Fruit fly (Drosophila melanogaster) whole organism, embryonic: ENCODE measurements around the gene Gcna.

Experiments
- Adf1 ChIP-seq: fragments of 200-800 bp; sonication (Bioruptor generic); IDR thresholded peaks from 2 replicates; pipeline ENCODE4 v1.3.6; 2022; ENCODE audit warnings: missing biosample characterization, missing genetic modification characterization
- C15 ChIP-seq: fragments of 200-800 bp; sonication (Bioruptor generic); IDR thresholded peaks from 3 replicates; pipeline ENCODE4 v1.3.6; 2022; ENCODE audit warnings: missing biosample characterization, missing genetic modification characterization
- CG10267 ChIP-seq: fragments of 200-800 bp; sonication (Bioruptor generic); optimal IDR thresholded peaks from 2 replicates; lab custom pipeline; 2018; ENCODE audit warnings: missing biosample characterization, mild to moderate bottlenecking, missing genetic modification characterization, moderate library complexity
- CG10462 ChIP-seq: fragments of 200-800 bp; sonication (Bioruptor generic); optimal IDR thresholded peaks from 2 replicates; lab custom pipeline; 2016; ENCODE audit warnings: missing biosample characterization, missing genetic modification characterization
- CG11398 ChIP-seq: fragments of 200-800 bp; sonication (Bioruptor generic); optimal IDR thresholded peaks from 2 replicates; lab custom pipeline; 2016; ENCODE audit warnings: missing biosample characterization, missing genetic modification characterization
- CG11504 ChIP-seq: fragments of 200-800 bp; sonication (Bioruptor generic); optimal IDR thresholded peaks from 3 replicates; lab custom pipeline; 2019; ENCODE audit warnings: missing biosample characterization, mild to moderate bottlenecking, missing genetic modification characterization, moderate library complexity
- CG11696 ChIP-seq: fragments of 200-800 bp; sonication (Bioruptor generic); IDR thresholded peaks from 2 replicates; pipeline ENCODE4 v1.3.6; 2022; ENCODE audit warnings: missing biosample characterization, missing genetic modification characterization
- CG12769 ChIP-seq: fragments of 200-800 bp; sonication (Bioruptor generic); optimal IDR thresholded peaks from 2 replicates; lab custom pipeline; 2019; ENCODE audit warnings: missing biosample characterization, mild to moderate bottlenecking, missing genetic modification characterization, moderate library complexity
- CG13287 ChIP-seq: fragments of 200-800 bp; sonication (Bioruptor generic); IDR thresholded peaks from 2 replicates; pipeline ENCODE4 v1.3.6; 2022; ENCODE audit warnings: missing biosample characterization, missing genetic modification characterization; ENCODE audit not compliant: partially characterized antibody
- CG13624 ChIP-seq: fragments of 200-800 bp; sonication (Bioruptor generic); optimal IDR thresholded peaks from 2 replicates; lab custom pipeline; 2016; ENCODE audit warnings: missing biosample characterization, missing genetic modification characterization
- CG14014 ChIP-seq: fragments of 200-800 bp; sonication (Bioruptor generic); IDR thresholded peaks from 2 replicates; pipeline ENCODE4 v1.3.6; 2022; ENCODE audit warnings: missing biosample characterization, missing genetic modification characterization
- CG14710 ChIP-seq: fragments of 200-800 bp; sonication (Bioruptor generic); optimal IDR thresholded peaks from 3 replicates; lab custom pipeline; 2019; ENCODE audit warnings: missing biosample characterization, mild to moderate bottlenecking, missing genetic modification characterization, moderate library complexity
- CG17612 ChIP-seq: fragments of 200-800 bp; sonication (Bioruptor generic); IDR thresholded peaks from 2 replicates; pipeline ENCODE4 v1.3.6; 2022; ENCODE audit warnings: missing biosample characterization, missing genetic modification characterization
- CG17829 ChIP-seq: fragments of 200-800 bp; optimal IDR thresholded peaks from 2 replicates; lab custom pipeline; 2019; ENCODE audit warnings: missing biosample characterization, mild to moderate bottlenecking, missing genetic modification characterization, moderate library complexity
- CG1832 ChIP-seq: fragments of 200-800 bp; sonication (Bioruptor generic); optimal IDR thresholded peaks from 2 replicates; lab custom pipeline; 2017; ENCODE audit warnings: missing biosample characterization, mild to moderate bottlenecking, missing genetic modification characterization, inconsistent platforms
- CG2875 ChIP-seq: fragments of 200-800 bp; sonication (Bioruptor generic); optimal IDR thresholded peaks from 2 replicates; lab custom pipeline; 2017; ENCODE audit warnings: missing biosample characterization, mild to moderate bottlenecking, missing genetic modification characterization, missing genetic modification reagents
- CG2889 ChIP-seq: fragments of 200-800 bp; sonication (Bioruptor generic); IDR thresholded peaks from 3 replicates; pipeline ENCODE4 v1.3.6; 2022; ENCODE audit warnings: missing biosample characterization, missing genetic modification characterization
- CG31365 ChIP-seq: fragments of 200-800 bp; sonication (Bioruptor generic); optimal IDR thresholded peaks from 2 replicates; lab custom pipeline; 2018; ENCODE audit warnings: missing biosample characterization, mild to moderate bottlenecking, missing genetic modification characterization
- CG34224 ChIP-seq: fragments of 200-800 bp; sonication (Bioruptor generic); IDR thresholded peaks from 3 replicates; pipeline ENCODE4 v1.3.6; 2022; ENCODE audit warnings: missing biosample characterization, missing genetic modification characterization; ENCODE audit not compliant: partially characterized antibody
- CG7271 ChIP-seq: fragments of 200-800 bp; sonication (Bioruptor generic); optimal IDR thresholded peaks from 2 replicates; lab custom pipeline; 2018; ENCODE audit warnings: missing biosample characterization, mild to moderate bottlenecking, missing genetic modification characterization, moderate library complexity
- CG7987 ChIP-seq: fragments of 200-800 bp; sonication (Bioruptor generic); optimal IDR thresholded peaks from 2 replicates; lab custom pipeline; 2018; ENCODE audit warnings: missing biosample characterization, mild to moderate bottlenecking, missing genetic modification characterization, moderate library complexity
- CG9437 ChIP-seq: fragments of 200-800 bp; sonication (Bioruptor generic); optimal IDR thresholded peaks from 2 replicates; lab custom pipeline; 2018; ENCODE audit warnings: missing biosample characterization, mild to moderate bottlenecking, missing genetic modification characterization
- CG9817 ChIP-seq: fragments of 200-800 bp; sonication (Bioruptor generic); optimal IDR thresholded peaks from 2 replicates; lab custom pipeline; 2018; ENCODE audit warnings: missing biosample characterization, mild to moderate bottlenecking, missing genetic modification characterization, moderate library complexity
- Camta ChIP-seq: fragments of 200-800 bp; sonication (Bioruptor generic); optimal IDR thresholded peaks from 2 replicates; lab custom pipeline; 2016; ENCODE audit warnings: missing biosample characterization, missing genetic modification characterization
- Eip74EF ChIP-seq, 2 experiments: fragments of 200-800 bp in 1 of 2; fragments of >200 bp in 1 of 2; sonication (Bioruptor generic) in 1 of 2; optimal IDR thresholded peaks; 2 replicates each; lab custom pipeline; 2017 to 2019; ENCODE audit warnings: missing biosample characterization in 2 of 2, missing genetic modification characterization in 2 of 2, mild to moderate bottlenecking in 1 of 2, moderate library complexity in 1 of 2
- Fer3 ChIP-seq: fragments of 200-800 bp; sonication (Bioruptor generic); optimal IDR thresholded peaks from 2 replicates; lab custom pipeline; 2018; ENCODE audit warnings: missing biosample characterization, mild to moderate bottlenecking, missing genetic modification characterization, moderate library complexity
- Gsc ChIP-seq: fragments of 200-800 bp; sonication (Bioruptor generic); IDR thresholded peaks from 2 replicates; pipeline ENCODE4 v1.3.6; 2022; ENCODE audit warnings: missing biosample characterization, missing genetic modification characterization
- HmgD ChIP-seq: fragments of 200-800 bp; sonication (Bioruptor generic); optimal IDR thresholded peaks from 3 replicates; lab custom pipeline; 2016; ENCODE audit warnings: missing biosample characterization, missing genetic modification characterization
- Hsf ChIP-seq: fragments of 200-800 bp; sonication (Bioruptor generic); optimal IDR thresholded peaks from 3 replicates; lab custom pipeline; 2016; ENCODE audit warnings: missing biosample characterization, missing genetic modification characterization
- Med ChIP-seq: fragments of 200-800 bp; sonication (Bioruptor generic); peaks from one replicate; lab custom pipeline; 2016; ENCODE audit warnings: missing biosample characterization, missing genetic modification characterization, mild to moderate bottlenecking, inconsistent platforms, moderate library complexity
- Myb ChIP-seq: fragments of 200-800 bp; sonication (Bioruptor generic); optimal IDR thresholded peaks from 2 replicates; lab custom pipeline; 2016; ENCODE audit warnings: missing biosample characterization, missing genetic modification characterization
- NFAT ChIP-seq: fragments of 200-800 bp; sonication (Bioruptor generic); IDR thresholded peaks from 2 replicates; pipeline ENCODE4 v1.3.6; 2022; ENCODE audit warnings: missing biosample characterization, missing genetic modification characterization
- ap ChIP-seq: fragments of 200-800 bp; sonication (Bioruptor generic); IDR thresholded peaks from 2 replicates; pipeline ENCODE4 v1.3.6; 2022; ENCODE audit warnings: missing biosample characterization, missing genetic modification characterization
- cad ChIP-seq: fragments of >200 bp; optimal IDR thresholded peaks from 2 replicates; lab custom pipeline; 2017; ENCODE audit warnings: missing biosample characterization, missing genetic modification characterization
- cg ChIP-seq: fragments of 200-800 bp; sonication (Bioruptor generic); optimal IDR thresholded peaks from 3 replicates; lab custom pipeline; 2019; ENCODE audit warnings: missing biosample characterization, mild to moderate bottlenecking, missing genetic modification characterization, moderate library complexity
- chinmo ChIP-seq: fragments of 200-800 bp; sonication (Bioruptor generic); IDR thresholded peaks from 4 replicates; pipeline ENCODE4 v1.3.6; 2022; ENCODE audit warnings: missing biosample characterization, missing genetic modification characterization; ENCODE audit not compliant: partially characterized antibody
- corto ChIP-seq: fragments of 200-800 bp; sonication (Bioruptor generic); optimal IDR thresholded peaks from 2 replicates; lab custom pipeline; 2016; ENCODE audit warnings: missing biosample characterization, mild to moderate bottlenecking, missing genetic modification characterization, moderate library complexity
- da ChIP-seq: fragments of 200-800 bp; sonication (Bioruptor generic); optimal IDR thresholded peaks from 2 replicates; lab custom pipeline; 2016; ENCODE audit warnings: missing biosample characterization, missing genetic modification characterization
- ewg ChIP-seq: fragments of 200-800 bp; sonication (Bioruptor generic); optimal IDR thresholded peaks from 3 replicates; lab custom pipeline; 2017; ENCODE audit warnings: mild to moderate bottlenecking, missing biosample characterization, missing genetic modification reagents, missing genetic modification characterization
- grn ChIP-seq: fragments of 200-800 bp; sonication (Bioruptor generic); optimal IDR thresholded peaks from 3 replicates; lab custom pipeline; 2017; ENCODE audit warnings: missing biosample characterization, missing genetic modification characterization
- gro ChIP-seq: fragments of 200-800 bp; sonication (Bioruptor generic); optimal IDR thresholded peaks from 2 replicates; lab custom pipeline; 2016; ENCODE audit warnings: missing biosample characterization, missing genetic modification characterization
- lola ChIP-seq, 3 experiments: fragments of >200 bp in 2 of 3; fragments of 200-800 bp in 1 of 3; sonication (Bioruptor generic) in 1 of 3; optimal IDR thresholded peaks; 2 replicates each; lab custom pipeline; 2017 to 2019; ENCODE audit warnings: missing biosample characterization in 3 of 3, missing genetic modification characterization in 3 of 3, mild to moderate bottlenecking in 1 of 3, moderate library complexity in 1 of 3
- nmo ChIP-seq: fragments of 200-800 bp; sonication (Bioruptor generic); optimal IDR thresholded peaks from 2 replicates; lab custom pipeline; 2018; ENCODE audit warnings: missing biosample characterization, mild to moderate bottlenecking, missing genetic modification characterization, moderate library complexity
- onecut ChIP-seq: fragments of 200-800 bp; sonication (Bioruptor generic); IDR thresholded peaks from 2 replicates; pipeline ENCODE4 v1.3.6; 2022; ENCODE audit warnings: missing biosample characterization, missing genetic modification characterization
- pb ChIP-seq: fragments of 200-800 bp; sonication (Bioruptor generic); optimal IDR thresholded peaks from 3 replicates; lab custom pipeline; 2016; ENCODE audit warnings: missing biosample characterization, missing genetic modification characterization
- pfk ChIP-seq: fragments of 200-800 bp; sonication (Bioruptor generic); optimal IDR thresholded peaks from 2 replicates; lab custom pipeline; 2018; ENCODE audit warnings: missing biosample characterization, mild to moderate bottlenecking, missing genetic modification characterization, moderate library complexity
- sd ChIP-seq: fragments of 200-800 bp; sonication (Bioruptor generic); optimal IDR thresholded peaks from 3 replicates; lab custom pipeline; 2018; ENCODE audit warnings: missing biosample characterization, mild to moderate bottlenecking, missing genetic modification characterization, moderate library complexity
- sim ChIP-seq: fragments of 200-800 bp; sonication (Bioruptor generic); IDR thresholded peaks from 2 replicates; pipeline ENCODE4 v1.3.6; 2022; ENCODE audit warnings: missing biosample characterization, missing genetic modification characterization
- slp2 ChIP-seq: fragments of 200-800 bp; sonication (Bioruptor generic); optimal IDR thresholded peaks from 2 replicates; lab custom pipeline; 2016; ENCODE audit warnings: missing biosample characterization, missing genetic modification characterization
- toy ChIP-seq: fragments of 200-800 bp; sonication (Bioruptor generic); IDR thresholded peaks from 2 replicates; pipeline ENCODE4 v1.3.6; 2022; ENCODE audit warnings: missing biosample characterization, missing genetic modification characterization

Gcna gene

dm6 chrX:1899445-1900085, 33.9 kb upstream of the Gcna start (continued):
- no peak for TF ChIP-seq pfk (GFP tag; lab: Kevin White, UChicago)
- no peak for TF ChIP-seq nmo (GFP tag; lab: Kevin White, UChicago)
- TF ChIP-seq sim: no peak
- no peak for TF ChIP-seq Fer3
- TF ChIP-seq CG14014 (GFP tag; lab: Robert Waterston, UW): no peak
- no peak for TF ChIP-seq da
- TF ChIP-seq Camta (GFP tag; lab: Kevin White, UChicago): no peak
- peak; percentile 37 for TF ChIP-seq CG17829
- peak; percentile 74 for TF ChIP-seq Med (GFP tag; lab: Kevin White, UChicago)
- peak; percentile 81 for TF ChIP-seq CG12769 (tag; lab: Kevin White, UChicago)
- TF ChIP-seq chinmo (GFP tag; lab: Robert Waterston, UW): 0 out of 4 replicates have a peak, but pooled peaks have one; percentile 60
- no peak for TF ChIP-seq CG10267
- TF ChIP-seq Gsc (GFP tag; lab: Robert Waterston, UW): no peak
- TF ChIP-seq HmgD: peak; percentile 1
- TF ChIP-seq cad (GFP tag; lab: Kevin White, UChicago): no peak
- TF ChIP-seq CG11504: no peak
- no peak for TF ChIP-seq CG2889 (GFP tag; lab: Robert Waterston, UW)
- no peak for TF ChIP-seq onecut (GFP tag; lab: Robert Waterston, UW)
- no peak for TF ChIP-seq Eip74EF (GFP tag; optimal IDR thresholded peaks at IDR 0.05; lab: Kevin White, UChicago)
- TF ChIP-seq cg (GFP tag; lab: Kevin White, UChicago): peak; percentile 88
- TF ChIP-seq CG17612: no peak
- TF ChIP-seq CG7271 (tag; lab: Kevin White, UChicago): no peak
- no peak for TF ChIP-seq lola (GFP tag; optimal IDR thresholded peaks at IDR 0.05; lab: Kevin White, UChicago)
- no peak for TF ChIP-seq C15 (GFP tag; lab: Robert Waterston, UW)
- peak; percentile 30 for TF ChIP-seq CG1832 (GFP tag; lab: Kevin White, UChicago)
- TF ChIP-seq CG9817: no peak
- no peak for TF ChIP-seq corto
- no peak for TF ChIP-seq CG14710
- 0 out of 2 replicates have a peak, but pooled peaks have one; percentile 12 for TF ChIP-seq Adf1
- TF ChIP-seq CG2875 (GFP tag; lab: Kevin White, UChicago): no peak
- no peak for TF ChIP-seq CG11696 (GFP tag; lab: Robert Waterston, UW)
- no peak for TF ChIP-seq toy
- TF ChIP-seq sd (tag; lab: Kevin White, UChicago): peak; percentile 97
- no peak for TF ChIP-seq CG34224 (GFP tag; lab: Robert Waterston, UW)
- TF ChIP-seq CG13287 (GFP tag; lab: Robert Waterston, UW): no peak; the same call in 1 of the 2 replicates
- no peak for TF ChIP-seq CG9437 (GFP tag; lab: Kevin White, UChicago)
- no peak for TF ChIP-seq CG7987 (GFP tag; lab: Kevin White, UChicago)
- TF ChIP-seq CG13624 (GFP tag; lab: Kevin White, UChicago): no peak
- no peak for TF ChIP-seq ap (GFP tag; lab: Robert Waterston, UW)
- no peak for TF ChIP-seq NFAT (GFP tag; lab: Robert Waterston, UW)
- no peak for TF ChIP-seq pb
- no peak for TF ChIP-seq CG10462 (GFP tag; lab: Kevin White, UChicago)
- TF ChIP-seq CG31365 (tag; lab: Kevin White, UChicago): no peak
- peak; percentile 86 for TF ChIP-seq grn
- TF ChIP-seq gro (GFP tag; lab: Kevin White, UChicago): no peak
- no peak for TF ChIP-seq Myb (GFP tag; lab: Kevin White, UChicago)
- TF ChIP-seq Hsf (GFP tag; lab: Kevin White, UChicago): no peak
- no peak for TF ChIP-seq slp2 (GFP tag; lab: Kevin White, UChicago)
- no peak for TF ChIP-seq CG11398 (GFP tag; lab: Kevin White, UChicago)
- peak; percentile 59 for TF ChIP-seq ewg (GFP tag; lab: Kevin White, UChicago)
